Fruit fly (Drosophila melanogaster): ENCODE data around the gene sens.

The sens gene

DNA sequence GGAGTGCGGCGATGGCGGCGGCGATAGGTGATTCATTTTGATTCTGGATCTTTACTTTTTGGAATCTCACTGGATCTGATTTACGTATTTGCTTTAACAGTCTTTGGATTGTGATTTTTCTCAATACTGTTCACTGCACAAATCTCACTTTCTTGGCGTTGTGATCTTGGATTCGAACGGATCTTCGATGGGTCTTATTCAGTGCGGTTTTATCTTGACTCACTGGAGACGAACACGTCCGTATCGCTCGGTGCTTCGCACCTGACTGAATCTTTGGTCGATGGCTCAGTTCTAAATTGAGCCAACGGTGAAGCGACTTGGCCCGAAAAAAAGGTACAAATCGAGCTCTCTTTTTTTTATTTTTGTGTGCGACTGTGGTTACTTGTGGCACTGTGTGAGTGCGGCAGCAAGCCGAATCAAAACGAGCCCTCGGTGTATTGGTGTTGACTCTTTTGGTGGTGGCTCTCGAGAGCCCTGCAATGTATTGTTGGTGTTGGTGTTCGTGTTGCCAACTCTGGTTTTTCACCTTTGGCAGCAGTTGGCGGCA, at the start of gene sens:
Gene sens (minus strand): TSS at position 254 of the 547 bp plus-strand sequence.
- no peak for TF ChIP-seq CG17801 (GFP tag; optimal IDR thresholded peaks at IDR 0.05; ENCODE audit: partially characterized antibody)

DNA sequence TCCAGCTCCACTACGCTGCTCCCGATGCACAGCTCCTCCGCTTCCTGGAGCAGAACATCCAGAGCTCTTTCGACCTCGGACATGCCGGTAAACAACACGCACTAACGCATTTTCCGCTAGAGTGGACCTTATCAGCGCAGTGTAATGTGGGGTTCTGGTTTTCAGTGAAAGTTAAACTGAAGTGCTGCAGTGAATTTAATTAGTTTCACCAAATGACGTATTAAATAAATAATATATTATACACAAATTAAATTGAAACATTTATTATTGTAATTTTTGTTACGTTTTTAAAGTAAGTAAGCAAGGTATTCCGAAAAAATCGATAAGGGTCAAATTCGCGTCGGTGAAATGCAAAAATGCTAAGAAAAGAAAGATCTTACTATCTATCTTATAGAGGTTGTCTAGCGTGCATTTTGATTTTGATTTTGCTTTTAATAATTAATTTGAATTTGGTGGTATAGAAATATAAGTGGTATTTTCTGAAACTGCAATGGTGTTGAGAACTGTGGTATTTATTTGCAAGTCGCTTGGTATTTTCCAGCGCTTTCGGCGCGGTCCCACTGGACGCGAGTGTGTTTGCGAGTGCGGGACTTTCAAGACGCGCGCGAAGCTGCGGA, 49.4 kb upstream of the sens start, which contains the start of the genes JMJD7 and CG10738:
Gene JMJD7 (minus strand): TSS at position 107 of the 617 bp plus-strand sequence.
Gene CG10738 (plus strand): TSS at position 594 of the 617 bp plus-strand sequence.
- TF ChIP-seq CG17801 (GFP tag; optimal IDR thresholded peaks at IDR 0.05; ENCODE audit: partially characterized antibody) = peak; percentile 69

DNA sequence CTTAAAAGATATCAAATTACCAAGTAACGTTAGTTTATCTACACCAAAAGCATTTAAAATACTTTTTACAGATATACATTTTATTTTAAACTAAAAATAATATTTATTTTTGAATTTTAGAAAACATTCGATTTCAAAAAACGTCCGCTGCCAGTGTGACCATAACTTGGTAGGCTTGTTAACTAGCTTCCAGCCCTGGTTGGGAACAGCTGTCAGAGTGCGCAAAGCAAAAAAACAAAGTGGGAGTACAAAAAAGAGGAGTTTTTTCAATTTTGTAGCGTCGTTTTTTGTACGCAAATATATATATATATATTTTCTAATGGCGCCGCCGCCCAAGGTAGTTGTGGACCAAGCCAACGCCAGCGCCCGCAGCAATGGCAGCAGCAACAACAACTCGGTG, 41.5 kb upstream of the sens start, which contains the start of gene cmb:
Gene cmb (plus strand): TSS at position 195 of the 400 bp plus-strand sequence.
- TF ChIP-seq CG17801 (GFP tag; optimal IDR thresholded peaks at IDR 0.05; ENCODE audit: partially characterized antibody) = peak; percentile 93

DNA sequence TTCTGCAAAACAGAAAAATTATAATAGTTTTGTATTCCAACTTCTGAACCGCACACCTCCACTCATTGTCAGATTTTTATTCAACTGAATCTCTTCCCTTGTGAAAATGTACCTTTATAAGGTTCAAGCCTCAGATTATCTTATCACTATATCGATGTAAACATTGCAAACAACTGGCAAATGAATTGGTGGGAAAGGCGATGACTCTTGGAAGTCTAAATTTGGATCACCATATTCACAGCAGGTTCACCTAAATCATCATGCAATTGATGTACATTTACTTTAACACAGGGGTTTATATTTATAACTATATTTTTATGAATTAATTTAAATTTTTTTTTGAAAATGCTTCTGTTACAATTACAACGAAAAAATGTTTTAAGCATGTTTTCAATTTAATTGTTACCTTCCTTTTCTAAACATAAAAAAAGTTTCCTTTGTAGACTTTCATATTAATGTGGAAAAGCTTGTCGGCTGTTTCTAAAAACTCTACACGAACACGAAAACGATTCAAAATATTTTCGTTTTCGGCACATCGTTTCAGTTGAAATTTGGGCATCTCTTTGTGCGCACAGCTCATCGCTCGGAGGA, 39.5 kb upstream of the sens start, which contains the start of the genes CG10140 and CG14109:
Gene CG10140 (minus strand): TSS at position 101 of the 591 bp plus-strand sequence.
Gene CG14109 (plus strand): TSS at position 541 of the 591 bp plus-strand sequence.
- no peak for TF ChIP-seq CG17801 (GFP tag; optimal IDR thresholded peaks at IDR 0.05; ENCODE audit: partially characterized antibody)

DNA sequence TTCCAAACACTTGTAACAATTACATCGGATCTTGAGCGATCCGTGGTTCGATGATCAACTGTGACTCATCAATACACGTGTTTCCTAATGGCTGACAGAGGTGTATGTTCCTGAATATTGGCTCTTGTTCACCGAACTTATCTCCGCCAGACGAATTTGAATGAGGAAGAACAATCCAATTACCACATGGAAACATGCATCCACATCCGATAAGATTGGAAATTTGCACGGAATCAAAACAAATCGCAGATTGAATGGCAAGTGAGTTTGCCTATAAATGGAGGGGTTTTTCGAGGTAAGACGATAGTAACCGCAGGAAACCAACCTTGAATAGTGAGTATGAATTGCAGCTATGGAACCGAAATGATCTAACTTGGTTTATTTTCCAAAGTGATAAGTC, 36.7 kb upstream of the sens start, which contains the start of gene CG10725:
Gene CG10725 (plus strand): TSS at position 301 of the 400 bp plus-strand sequence.
- no peak for TF ChIP-seq CG17801 (GFP tag; optimal IDR thresholded peaks at IDR 0.05; ENCODE audit: partially characterized antibody)

DNA sequence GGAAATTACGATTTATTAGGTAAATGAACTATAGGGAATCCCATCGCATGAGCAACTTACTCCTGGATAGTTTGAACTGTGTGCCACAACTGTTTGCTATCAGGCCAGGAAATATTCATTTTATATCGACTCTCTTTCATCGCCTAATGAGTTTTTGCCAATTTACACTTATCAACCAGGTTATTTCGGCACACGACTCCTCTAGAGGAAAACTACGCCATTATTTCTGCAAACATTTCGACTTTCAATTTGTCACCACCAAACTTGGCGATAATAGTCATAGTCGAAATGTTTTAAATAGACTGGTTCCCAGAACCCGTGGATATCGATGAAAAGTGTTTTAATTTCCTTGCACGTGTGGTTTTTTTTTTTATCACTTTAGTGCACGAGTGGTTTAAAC, 36.1 kb upstream of the sens start, which contains the start of gene CG10154:
Gene CG10154 (minus strand): TSS at position 101 of the 400 bp plus-strand sequence.
- no peak for TF ChIP-seq CG17801 (GFP tag; optimal IDR thresholded peaks at IDR 0.05; ENCODE audit: partially characterized antibody)

DNA sequence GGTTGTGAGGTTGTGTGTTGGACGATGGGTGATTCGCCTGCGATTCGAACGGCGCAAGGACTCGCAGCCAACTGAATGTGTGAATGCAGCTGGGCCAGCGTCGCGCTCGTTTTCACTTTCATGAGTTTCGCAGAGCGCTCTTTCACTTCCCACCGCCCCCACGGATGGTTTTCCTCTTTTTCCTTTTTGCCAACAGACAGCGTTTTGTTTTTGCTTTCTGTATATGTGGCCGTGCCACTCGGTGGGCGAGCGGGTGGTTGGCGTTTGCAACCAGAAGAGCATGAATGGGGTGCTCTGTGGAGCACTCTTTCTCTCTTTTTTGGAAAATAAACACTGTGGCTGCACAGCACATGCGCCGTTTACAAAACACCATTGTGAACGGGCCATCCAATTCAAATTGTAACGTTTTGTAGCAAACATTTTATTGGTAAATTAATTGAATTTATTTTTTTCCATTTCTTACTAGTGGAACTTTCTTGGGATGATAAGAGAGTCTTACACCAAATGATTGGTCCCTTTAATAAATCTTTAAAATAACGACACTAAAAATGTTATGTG, 34.3 kb upstream of the sens start, which contains the start of gene CG10713:
Gene CG10713 (minus strand): TSS at position 60 of the 558 bp plus-strand sequence.
- no peak for TF ChIP-seq CG17801 (GFP tag; optimal IDR thresholded peaks at IDR 0.05; ENCODE audit: partially characterized antibody)

DNA sequence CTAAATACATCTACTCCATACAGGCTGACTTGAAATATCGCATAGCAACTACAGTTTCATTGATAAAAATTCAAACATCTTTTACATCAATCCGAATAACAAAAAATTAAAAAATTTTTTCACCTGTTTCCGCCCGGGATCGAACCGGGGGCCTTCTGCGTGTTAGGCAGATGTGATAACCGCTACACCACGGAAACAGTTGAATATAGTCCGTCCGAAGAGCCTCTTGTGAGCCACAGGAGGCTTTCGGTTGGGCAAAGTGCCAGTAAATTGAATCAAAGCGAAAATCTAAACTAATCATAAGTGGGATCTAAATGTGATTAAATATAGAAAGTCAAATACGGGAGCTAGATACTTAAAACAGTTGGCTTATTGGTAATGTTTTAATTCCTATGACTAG, 32.6 kb upstream of the sens start:
- TF ChIP-seq CG17801 (GFP tag; optimal IDR thresholded peaks at IDR 0.05; ENCODE audit: partially characterized antibody) = no peak

DNA sequence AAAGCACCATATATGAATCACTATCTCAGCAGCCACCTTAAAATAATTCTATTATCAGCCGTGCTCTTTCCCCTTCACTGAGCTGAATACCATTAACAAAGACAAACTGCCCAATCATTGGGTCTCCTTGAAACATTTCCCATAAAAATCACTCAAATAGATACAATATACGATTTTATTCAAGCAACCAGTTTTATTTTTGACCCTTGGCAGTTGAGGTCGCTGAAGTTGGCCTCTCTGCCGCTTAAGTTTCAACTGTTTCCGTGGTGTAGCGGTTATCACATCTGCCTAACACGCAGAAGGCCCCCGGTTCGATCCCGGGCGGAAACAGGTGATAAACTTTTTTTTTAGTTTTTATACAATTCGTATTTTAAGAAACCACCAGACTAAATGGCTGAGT, 31.9 kb upstream of the sens start:
- TF ChIP-seq CG17801 (GFP tag; optimal IDR thresholded peaks at IDR 0.05; ENCODE audit: partially characterized antibody) = no peak

DNA sequence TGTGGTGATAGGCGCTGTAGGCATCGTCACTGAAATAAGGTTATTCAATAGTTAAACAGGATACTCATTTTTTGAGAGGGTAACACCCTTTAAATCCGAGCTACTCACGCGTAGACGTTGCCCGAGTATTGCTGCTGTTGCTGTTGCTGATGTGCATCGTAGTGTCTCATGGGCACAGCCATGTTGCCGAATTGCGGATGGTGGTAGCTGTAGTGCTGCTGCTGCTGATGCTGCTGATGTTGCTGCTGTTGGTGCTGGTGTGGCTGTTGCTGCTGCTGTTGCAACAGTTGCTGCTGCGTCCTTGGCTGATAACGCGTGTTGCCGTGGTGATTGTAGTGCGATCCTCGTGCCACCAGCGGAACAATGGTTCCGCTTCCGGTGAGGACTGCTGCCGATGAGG, 29.2 kb upstream of the sens start:
- no peak for TF ChIP-seq CG17801 (GFP tag; optimal IDR thresholded peaks at IDR 0.05; ENCODE audit: partially characterized antibody)

DNA sequence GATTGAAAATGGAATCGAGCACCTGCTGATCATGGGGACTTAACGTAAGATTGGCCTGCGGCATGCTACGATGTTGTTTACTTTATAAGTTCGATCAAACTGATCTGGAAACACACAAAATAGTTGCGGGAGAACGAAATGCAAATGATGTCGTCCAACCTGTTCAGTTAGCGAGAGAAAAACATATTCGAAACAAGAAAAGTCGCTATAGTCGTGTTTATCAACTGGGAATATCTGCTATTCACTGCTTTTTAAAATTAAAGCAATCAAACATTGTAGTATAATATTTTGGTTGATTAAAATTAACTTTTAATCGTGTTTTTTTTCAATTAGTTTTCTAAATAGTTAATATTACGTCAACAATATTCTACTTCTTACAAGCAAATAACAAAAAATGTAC, 25.6 kb upstream of the sens start, which contains the start of gene CG14105:
Gene CG14105 (minus strand): TSS at position 101 of the 400 bp plus-strand sequence.
- TF ChIP-seq CG17801 (GFP tag; optimal IDR thresholded peaks at IDR 0.05; ENCODE audit: partially characterized antibody) = no peak

DNA sequence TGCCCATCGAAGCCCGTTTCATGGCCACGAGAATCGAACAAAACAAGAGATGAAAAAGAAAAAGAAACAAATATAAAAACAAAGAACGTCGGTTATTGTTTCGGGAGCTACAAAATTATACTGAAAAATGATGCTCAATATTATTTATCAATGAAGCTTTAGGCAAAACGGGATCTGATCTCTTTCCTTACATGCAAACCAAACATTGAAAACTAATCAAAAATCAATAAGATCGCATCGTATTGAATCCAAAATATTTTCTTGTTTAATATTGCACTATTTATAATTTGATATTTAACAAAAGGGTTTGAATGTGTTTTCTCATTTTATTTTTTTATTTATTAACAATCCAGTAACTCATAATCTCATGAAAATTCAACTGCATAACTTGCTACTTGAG, 24.6 kb upstream of the sens start, which contains the start of gene CG14106:
Gene CG14106 (minus strand): TSS at position 101 of the 400 bp plus-strand sequence.
- no peak for TF ChIP-seq CG17801 (GFP tag; optimal IDR thresholded peaks at IDR 0.05; ENCODE audit: partially characterized antibody)

DNA sequence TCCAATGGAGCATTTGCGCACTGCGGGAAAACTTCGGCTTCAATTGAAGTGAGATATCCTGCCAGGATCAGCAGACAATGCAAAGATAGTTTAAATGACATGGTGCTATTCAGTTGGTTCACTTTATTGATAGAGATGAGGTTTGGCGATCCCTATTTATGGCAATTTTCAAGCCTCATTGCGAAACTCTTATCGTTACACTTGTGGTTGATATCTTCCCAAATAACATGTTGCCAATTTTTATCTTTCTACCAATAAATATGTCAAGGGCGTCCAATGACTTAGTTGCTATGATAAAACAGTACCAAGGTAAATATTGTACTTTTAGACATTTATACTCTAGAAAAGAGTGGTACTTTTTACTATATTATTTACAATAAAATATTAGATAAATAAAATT, 23.1 kb upstream of the sens start, which contains the start of gene CG33263:
Gene CG33263 (minus strand): TSS at position 101 of the 400 bp plus-strand sequence.
- no peak for TF ChIP-seq CG17801 (GFP tag; optimal IDR thresholded peaks at IDR 0.05; ENCODE audit: partially characterized antibody)

DNA sequence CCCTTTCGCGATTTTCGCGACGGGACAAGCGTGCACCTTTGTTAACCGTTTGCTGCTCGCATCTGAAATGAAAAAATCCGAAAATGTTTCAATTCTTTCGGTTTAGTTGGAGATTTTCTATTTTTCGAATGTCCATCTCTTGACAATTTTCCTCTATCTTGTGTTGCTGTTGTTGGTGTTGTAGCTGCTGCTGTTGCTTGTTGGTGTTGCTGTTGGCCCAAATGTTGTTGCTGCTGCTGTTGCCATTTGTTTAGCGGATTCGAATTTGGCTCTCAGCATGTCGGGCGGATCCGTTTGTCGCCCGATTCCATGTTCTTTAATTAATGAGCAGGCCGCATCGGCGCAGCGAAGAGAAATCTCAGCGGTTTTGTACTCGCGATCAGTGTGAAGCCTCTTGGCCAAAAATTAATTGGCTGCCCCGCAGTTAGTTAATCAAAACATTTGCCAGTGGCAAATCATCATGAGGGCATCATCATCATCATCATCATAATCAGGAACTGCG, 21.4 kb upstream of the sens start, which contains the start of gene CG32121:
Gene CG32121 (minus strand): TSS at position 51 of the 502 bp plus-strand sequence.
- no peak for TF ChIP-seq CG17801 (GFP tag; optimal IDR thresholded peaks at IDR 0.05; ENCODE audit: partially characterized antibody)

DNA sequence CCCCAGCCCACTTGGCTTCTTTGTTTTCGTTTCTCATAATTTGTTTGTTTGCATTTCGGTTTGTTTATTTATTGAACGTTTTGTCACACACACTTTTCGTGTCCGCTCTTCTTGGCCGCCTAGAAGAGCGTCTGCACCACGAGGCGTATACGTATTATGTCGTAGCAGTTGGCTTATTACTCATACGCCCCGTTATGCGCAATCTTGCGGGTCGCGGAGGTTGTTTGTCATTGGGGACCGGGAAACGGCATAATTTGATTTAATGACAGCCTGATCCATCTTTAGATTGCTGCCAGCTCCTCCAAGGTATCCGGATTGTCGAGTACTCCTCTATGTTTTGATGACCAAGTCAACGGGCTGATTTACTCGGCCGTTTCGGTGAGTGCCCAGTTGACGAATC, 19.3 kb upstream of the sens start:
- no peak for TF ChIP-seq CG17801 (GFP tag; optimal IDR thresholded peaks at IDR 0.05; ENCODE audit: partially characterized antibody)

Data from ovary, adult (tissue).